Fruit fly (Drosophila melanogaster): ENCODE results near the gene CG14968.
A peak's percentile ranks its signal among the peaks of the same experiment; 100 is the strongest.

Gene CG14968

DNA sequence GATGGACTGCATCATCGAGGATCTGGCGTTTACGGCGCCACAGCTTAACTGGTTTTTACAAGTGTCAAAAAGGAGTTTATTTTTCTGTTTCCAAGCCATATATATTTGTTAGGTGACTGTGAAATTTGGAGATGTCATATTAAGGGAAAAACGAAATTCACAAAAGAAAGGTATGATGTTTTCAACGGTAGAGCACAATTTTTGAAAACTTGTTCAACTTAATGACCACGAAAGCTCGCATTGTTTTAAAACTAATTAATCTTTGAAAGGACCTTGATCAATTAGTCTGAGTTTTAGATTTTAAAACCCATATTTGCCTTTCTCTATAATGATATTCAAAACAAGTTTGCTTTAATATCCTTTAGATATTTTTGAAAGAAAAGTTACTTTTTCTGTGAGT is 25.9 kb upstream of the CG14968 start, which contains the start of gene Strip:
Gene Strip (minus strand): TSS at position 101 of the 400 bp plus-strand sequence.
- no peak for TF ChIP-seq CG9727 (GFP tag; optimal IDR thresholded peaks at IDR 0.05)
- no peak for TF ChIP-seq Kr (GFP tag; optimal IDR thresholded peaks at IDR 0.05)
- no peak for TF ChIP-seq CG3163 (GFP tag; optimal IDR thresholded peaks at IDR 0.05)
- TF ChIP-seq nmo (GFP tag; optimal IDR thresholded peaks at IDR 0.05), result no peak
- no peak for TF ChIP-seq pzg (GFP tag; optimal IDR thresholded peaks at IDR 0.05)
- TF ChIP-seq CG6689 (GFP tag; IDR thresholded peaks at IDR 0.05), result no peak
- no peak for TF ChIP-seq CG18764 (GFP tag; optimal IDR thresholded peaks at IDR 0.05)
- TF ChIP-seq sob (GFP tag; IDR thresholded peaks at IDR 0.05), result no peak
- no peak for TF ChIP-seq otp (GFP tag; IDR thresholded peaks at IDR 0.05)
- no peak for TF ChIP-seq grn (GFP tag; optimal IDR thresholded peaks at IDR 0.05)
- no peak for TF ChIP-seq pb (GFP tag; optimal IDR thresholded peaks at IDR 0.05)
- TF ChIP-seq sens-2 (GFP tag; IDR thresholded peaks at IDR 0.05), result no peak
- no peak for TF ChIP-seq CG11085 (GFP tag; IDR thresholded peaks at IDR 0.05)
- TF ChIP-seq gce (GFP tag; IDR thresholded peaks at IDR 0.05), result no peak
- no peak for TF ChIP-seq ranshi (GFP tag; IDR thresholded peaks at IDR 0.05)
- no peak for TF ChIP-seq Fer2 (tag; optimal IDR thresholded peaks at IDR 0.05)

DNA sequence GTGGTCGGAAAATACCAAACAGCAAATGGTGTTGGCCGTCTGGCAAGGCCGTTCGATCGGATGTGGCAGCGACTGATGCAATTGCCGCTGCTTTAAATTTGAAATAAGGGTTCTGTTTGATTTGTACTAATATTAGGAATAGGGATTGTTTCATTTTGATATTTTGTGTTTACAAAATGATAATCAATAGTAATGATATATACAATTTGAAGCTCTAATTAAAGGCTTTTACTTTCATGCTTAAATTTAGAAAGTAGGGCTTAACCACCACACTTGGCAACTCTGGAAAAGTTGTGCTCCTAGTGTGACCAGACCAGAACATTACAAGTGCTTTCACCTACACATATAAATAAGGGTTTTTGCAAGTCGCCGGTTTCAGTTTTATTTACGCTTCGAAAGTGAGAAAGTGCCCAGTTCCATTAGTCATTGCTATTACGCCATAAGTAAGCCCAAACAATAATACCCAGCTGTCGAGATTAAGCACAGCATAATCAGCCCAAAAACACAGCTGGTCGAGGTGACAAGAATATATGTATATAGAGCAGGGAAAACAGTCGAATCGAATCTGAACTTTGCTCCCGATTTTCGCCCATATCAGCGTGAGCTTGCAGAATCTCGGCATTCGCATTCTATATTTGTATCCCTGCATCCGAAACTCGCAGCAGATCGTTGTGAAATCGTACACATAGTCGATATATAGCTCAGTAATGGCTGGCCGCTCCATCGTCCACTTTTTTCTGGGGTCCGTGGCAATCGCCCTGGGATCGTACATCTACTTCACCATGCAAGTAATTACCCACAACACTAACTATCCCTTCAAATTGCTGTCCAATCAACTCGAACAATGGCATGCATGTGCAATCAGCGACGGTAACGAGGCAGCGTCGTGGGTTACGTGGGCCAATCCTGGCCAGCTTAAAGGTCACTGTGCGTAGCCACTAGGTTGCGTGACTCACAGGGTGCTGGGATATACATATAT is 23.3 kb upstream of the CG14968 start, which contains the start of gene Gtpx:
Gene Gtpx (plus strand): TSS at position 341 of the 979 bp plus-strand sequence.
- TF ChIP-seq tio (GFP tag; optimal IDR thresholded peaks at IDR 0.05), result no peak
- no peak for TF ChIP-seq CG6254 (GFP tag; optimal IDR thresholded peaks at IDR 0.05)
- TF ChIP-seq vfl (GFP tag; optimal IDR thresholded peaks at IDR 0.05), result peak; percentile 9
- peak; percentile 46 for TF ChIP-seq amos (GFP tag; IDR thresholded peaks at IDR 0.05; ENCODE audit: partially characterized antibody)
- no peak for TF ChIP-seq CG15011 (GFP tag; optimal IDR thresholded peaks at IDR 0.05)
- TF ChIP-seq H15 (GFP tag; IDR thresholded peaks at IDR 0.05), result no peak
- peak; percentile 8 for TF ChIP-seq dmrt11E (tag; optimal IDR thresholded peaks at IDR 0.05)
- TF ChIP-seq Ssrp (tag; optimal IDR thresholded peaks at IDR 0.05), result peak; percentile 14
- no peak for TF ChIP-seq D (optimal IDR thresholded peaks at IDR 0.05)
- TF ChIP-seq D (GFP tag; optimal IDR thresholded peaks at IDR 0.05), result no peak
- no peak for TF ChIP-seq CG6813 (GFP tag; optimal IDR thresholded peaks at IDR 0.05)
- no peak for TF ChIP-seq CG4820 (GFP tag; optimal IDR thresholded peaks at IDR 0.05)
- no peak for TF ChIP-seq otp (GFP tag; IDR thresholded peaks at IDR 0.05)
- TF ChIP-seq CG2202 (tag; optimal IDR thresholded peaks at IDR 0.05), result no peak
- peak; percentile 41 for TF ChIP-seq CG17829 (tag; optimal IDR thresholded peaks at IDR 0.05)
- TF ChIP-seq Bdp1 (GFP tag; optimal IDR thresholded peaks at IDR 0.05), result no peak
- TF ChIP-seq CG9609 (GFP tag; optimal IDR thresholded peaks at IDR 0.05), result no peak
- TF ChIP-seq Side (GFP tag; optimal IDR thresholded peaks at IDR 0.05), result peak; percentile 48
- TF ChIP-seq ab (GFP tag; optimal IDR thresholded peaks at IDR 0.05), result peak; percentile 6
- no peak for TF ChIP-seq CG7963 (GFP tag; IDR thresholded peaks at IDR 0.05; ENCODE audit: partially characterized antibody)
- peak; percentile 60 for TF ChIP-seq zfh2 (GFP tag; optimal IDR thresholded peaks at IDR 0.05)
- peak; percentile 6 for TF ChIP-seq CG8924 (tag; optimal IDR thresholded peaks at IDR 0.05)
- TF ChIP-seq CG7928 (GFP tag; optimal IDR thresholded peaks at IDR 0.05), result no peak
- TF ChIP-seq Ada2b (GFP tag; IDR thresholded peaks at IDR 0.05), result no peak
- no peak for TF ChIP-seq danr (GFP tag; IDR thresholded peaks at IDR 0.05)
- TF ChIP-seq ase (GFP tag; IDR thresholded peaks at IDR 0.05), result no peak
- no peak for TF ChIP-seq ERR (GFP tag; optimal IDR thresholded peaks at IDR 0.05)
- peak; percentile 29 for TF ChIP-seq CG10654 (GFP tag; optimal IDR thresholded peaks at IDR 0.05)
- no peak for TF ChIP-seq bigmax (GFP tag; optimal IDR thresholded peaks at IDR 0.05)
- TF ChIP-seq abd-A (tag; optimal IDR thresholded peaks at IDR 0.05), result no peak
- peak; percentile 34 for TF ChIP-seq ems (GFP tag; optimal IDR thresholded peaks at IDR 0.05)
- peak; percentile 2 for TF ChIP-seq Fer3 (tag; optimal IDR thresholded peaks at IDR 0.05)
- peak; percentile 71 for TF ChIP-seq cg (GFP tag; optimal IDR thresholded peaks at IDR 0.05)
- peak; percentile 86 for TF ChIP-seq E2f2 (GFP tag; IDR thresholded peaks at IDR 0.05)

Measured in whole organism, embryonic.